Fruit fly (Drosophila melanogaster): ENCODE data around the gene CG3108.
A peak's percentile ranks its signal among the peaks of the same experiment; 100 is the strongest.

CG3108 gene

DNA sequence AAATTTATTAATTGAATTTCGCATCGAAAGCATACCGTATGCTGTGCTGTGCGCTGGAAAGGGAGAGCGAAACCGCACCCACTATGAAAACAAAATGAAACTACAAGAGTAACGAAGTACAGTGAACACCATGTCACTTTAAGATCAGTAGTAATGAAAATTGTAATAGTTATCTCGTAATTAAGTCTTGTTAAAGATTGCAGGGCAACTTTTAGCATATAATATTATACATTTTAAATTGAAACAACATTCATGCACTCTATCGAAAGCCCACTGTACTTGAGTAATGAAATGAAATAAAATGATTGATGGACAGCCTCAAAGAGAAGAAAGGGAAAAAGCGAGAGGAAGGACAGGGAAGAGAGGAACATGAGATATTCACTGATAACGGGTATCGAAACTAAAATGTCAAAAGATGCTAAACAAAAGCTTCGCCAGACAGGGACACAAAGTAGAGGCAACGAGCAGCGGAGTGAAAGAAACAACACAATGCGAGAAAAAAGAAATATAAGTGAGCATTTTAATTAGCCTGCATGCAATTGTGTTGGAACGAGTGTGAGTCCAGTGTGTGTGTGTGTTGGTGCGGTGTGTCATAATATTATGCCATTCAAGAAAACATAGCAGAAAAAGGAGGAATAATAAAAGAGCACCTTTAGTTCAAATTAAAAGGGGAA is 46.0 kb downstream of the CG3108 start (continued):
- TF ChIP-seq Fer3 (tag; optimal IDR thresholded peaks at IDR 0.05) (peak; percentile 74), her (GFP tag; optimal IDR thresholded peaks at IDR 0.05) (no peak), Dref (GFP tag; IDR thresholded peaks at IDR 0.05) (no peak), Adf1 (GFP tag; IDR thresholded peaks at IDR 0.05) (0 out of 2 replicates have a peak, but pooled peaks have one; percentile 32), pita (GFP tag; optimal IDR thresholded peaks at IDR 0.05) (no peak), Atf3 (GFP tag; optimal IDR thresholded peaks at IDR 0.05) (peak; percentile 31), mld (GFP tag; IDR thresholded peaks at IDR 0.05; ENCODE audit: partially characterized antibody) (no peak), dmrt99B (tag; optimal IDR thresholded peaks at IDR 0.05) (peak; percentile 86), shn (GFP tag; optimal IDR thresholded peaks at IDR 0.05) (no peak), CG1647 (GFP tag; optimal IDR thresholded peaks at IDR 0.05) (peak; percentile 29), CG11456 (GFP tag; IDR thresholded peaks at IDR 0.05) (peak; percentile 83), al (GFP tag; IDR thresholded peaks at IDR 0.05) (peak; percentile 50), CG1602 (GFP tag; optimal IDR thresholded peaks at IDR 0.05) (peak; percentile 59), Neu2 (GFP tag; optimal IDR thresholded peaks at IDR 0.05; ENCODE audit: borderline replicate concordance) (no peak), Awh (GFP tag; IDR thresholded peaks at IDR 0.05) (peak; percentile 67), hb (GFP tag; IDR thresholded peaks at IDR 0.05; ENCODE audit: partially characterized antibody) (no peak), wdn (GFP tag; IDR thresholded peaks at IDR 0.05) (peak; percentile 71), CG17568 (GFP tag; optimal IDR thresholded peaks at IDR 0.05) (peak; percentile 60), caup (GFP tag; optimal IDR thresholded peaks at IDR 0.05; ENCODE audit: severe bottlenecking) (peak; percentile 45), cad (GFP tag; optimal IDR thresholded peaks at IDR 0.05) (no peak), Optix (GFP tag; IDR thresholded peaks at IDR 0.05) (no peak), Drgx (GFP tag; IDR thresholded peaks at IDR 0.05) (peak; percentile 89), CG4854 (GFP tag; optimal IDR thresholded peaks at IDR 0.05) (peak; percentile 54), CG10462 (GFP tag; optimal IDR thresholded peaks at IDR 0.05) (peak; percentile 24), CG15073 (GFP tag; optimal IDR thresholded peaks at IDR 0.05) (no peak), CG12071 (GFP tag; optimal IDR thresholded peaks at IDR 0.05) (peak; percentile 43), Kr (GFP tag; optimal IDR thresholded peaks at IDR 0.05) (no peak), gro (GFP tag; optimal IDR thresholded peaks at IDR 0.05) (peak; percentile 10), Usf (GFP tag; optimal IDR thresholded peaks at IDR 0.05) (peak; percentile 63), ttk (GFP tag; IDR thresholded peaks at IDR 0.05) (peak; percentile 78), sna (GFP tag; IDR thresholded peaks at IDR 0.05; ENCODE audit: partially characterized antibody) (no peak), Hr51 (GFP tag; optimal IDR thresholded peaks at IDR 0.05) (peak; percentile 22 to 84), Dek (tag; optimal IDR thresholded peaks at IDR 0.05) (peak; percentile 78), eyg (GFP tag; optimal IDR thresholded peaks at IDR 0.05) (no peak), grn (GFP tag; optimal IDR thresholded peaks at IDR 0.05) (no peak), stwl (tag; optimal IDR thresholded peaks at IDR 0.05) (no peak), CG1792 (GFP tag; optimal IDR thresholded peaks at IDR 0.05) (no peak), NC2α (GFP tag; optimal IDR thresholded peaks at IDR 0.05) (no peak), Nf-YA (GFP tag; IDR thresholded peaks at IDR 0.05) (no peak), CG8290 (GFP tag; optimal IDR thresholded peaks at IDR 0.05) (peak; percentile 3), CG8290 (tag; optimal IDR thresholded peaks at IDR 0.05) (peak in 1 of 2 experiments; percentile 85), CG33557 (GFP tag; optimal IDR thresholded peaks at IDR 0.05) (peak; percentile 32), fru (optimal IDR thresholded peaks at IDR 0.05) (no peak), Atf-2 (GFP tag; optimal IDR thresholded peaks at IDR 0.05) (peak; percentile 43), ewg (GFP tag; optimal IDR thresholded peaks at IDR 0.05) (peak; percentile 47), croc (GFP tag; conservative IDR thresholded peaks at IDR 0.05) (peak; percentile 65), kni (GFP tag; optimal IDR thresholded peaks at IDR 0.05) (no peak), Sry-β (GFP tag; optimal IDR thresholded peaks at IDR 0.05) (no peak), Side (GFP tag; optimal IDR thresholded peaks at IDR 0.05) (peak; percentile 31), CG18011 (GFP tag; optimal IDR thresholded peaks at IDR 0.05) (peak; percentile 7), CG3995 (GFP tag; optimal IDR thresholded peaks at IDR 0.05) (peak; percentile 8)

Data from whole organism, embryonic.